Worm (Caenorhabditis elegans) whole organism, L4 larva: ENCODE measurements around the gene R02E12.4.

ENCODE experiments used
- ama-1 ChIP-seq: fragments of 150-350 bp; optimal IDR thresholded peaks from 2 replicates; lab custom pipeline; 2014; ENCODE audit warnings: inconsistent platforms, mixed read lengths
- nhr-6 ChIP-seq: fragments of 150-350 bp; optimal IDR thresholded peaks from 2 replicates; lab custom pipeline; 2014; ENCODE audit warnings: missing biosample characterization, missing genetic modification characterization
- nhr-77 ChIP-seq: fragments of 150-350 bp; optimal IDR thresholded peaks from 2 replicates; lab custom pipeline; 2014; ENCODE audit warnings: missing biosample characterization, missing genetic modification characterization
- unc-39 ChIP-seq: sonication (generic microtip); optimal IDR thresholded peaks from 2 replicates; lab custom pipeline; 2017; ENCODE audit warnings: missing biosample characterization, missing genetic modification characterization

DNA sequence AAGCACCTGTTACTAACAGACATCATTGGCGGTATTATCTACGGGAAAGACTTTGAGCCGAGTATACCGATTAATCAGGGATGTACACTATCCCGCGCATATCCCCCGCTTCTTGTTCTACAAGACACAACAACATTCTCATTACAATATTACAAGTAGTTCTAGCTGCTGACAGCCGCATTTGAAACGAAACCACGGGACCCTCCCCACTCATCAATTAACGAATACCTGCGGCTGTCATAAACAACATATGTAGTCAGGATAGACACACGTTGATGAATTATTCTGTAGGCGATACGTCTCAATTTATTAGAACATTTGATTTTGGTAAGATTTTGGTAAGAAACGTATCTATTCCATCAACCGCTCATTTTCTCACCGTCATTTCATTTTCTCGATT is 28.4 kb upstream of the R02E12.4 start:
- TF ChIP-seq nhr-6 (tag; lab: Kevin White, UChicago) (no peak), unc-39 (tag; lab: Kevin White, UChicago) (no peak), ama-1 (lab: Kevin White, UChicago) (no peak), nhr-77 (tag; lab: Kevin White, UChicago) (no peak)
